Fruit fly (Drosophila melanogaster) whole organism, embryonic: ENCODE data around the gene CaMKI.

ENCODE experiments used
- CG11723 ChIP-seq: fragments of 200-800 bp; sonication (Bioruptor generic); optimal IDR thresholded peaks from 2 replicates; lab custom pipeline; 2017; ENCODE audit warnings: missing biosample characterization, mild to moderate bottlenecking, missing genetic modification characterization
- CG1233 ChIP-seq: fragments of 200-800 bp; sonication (Bioruptor generic); optimal IDR thresholded peaks from 4 replicates; lab custom pipeline; 2018; ENCODE audit warnings: missing biosample characterization, mild to moderate bottlenecking, missing genetic modification characterization
- CG13424 ChIP-seq: fragments of 200-800 bp; sonication (Bioruptor generic); optimal IDR thresholded peaks from 2 replicates; lab custom pipeline; 2019; ENCODE audit warnings: missing biosample characterization, mild to moderate bottlenecking, missing genetic modification characterization, moderate library complexity
- CG13624 ChIP-seq: fragments of 200-800 bp; sonication (Bioruptor generic); optimal IDR thresholded peaks from 2 replicates; lab custom pipeline; 2016; ENCODE audit warnings: missing biosample characterization, missing genetic modification characterization
- CG17829 ChIP-seq: fragments of 200-800 bp; optimal IDR thresholded peaks from 2 replicates; lab custom pipeline; 2019; ENCODE audit warnings: missing biosample characterization, mild to moderate bottlenecking, missing genetic modification characterization, moderate library complexity
- CG18476 ChIP-seq: fragments of 200-800 bp; sonication (Bioruptor generic); optimal IDR thresholded peaks from 2 replicates; lab custom pipeline; 2016; ENCODE audit warnings: missing biosample characterization, mild to moderate bottlenecking, missing genetic modification characterization
- CG18619 ChIP-seq: fragments of 200-800 bp; sonication (Bioruptor generic); optimal IDR thresholded peaks from 3 replicates; lab custom pipeline; 2017; ENCODE audit warnings: missing biosample characterization, mild to moderate bottlenecking, missing genetic modification characterization
- CG18764 ChIP-seq: fragments of 200-800 bp; sonication (Bioruptor generic); optimal IDR thresholded peaks from 3 replicates; lab custom pipeline; 2016; ENCODE audit warnings: missing biosample characterization, missing genetic modification characterization
- CG2875 ChIP-seq: fragments of 200-800 bp; sonication (Bioruptor generic); optimal IDR thresholded peaks from 2 replicates; lab custom pipeline; 2017; ENCODE audit warnings: missing biosample characterization, mild to moderate bottlenecking, missing genetic modification characterization, missing genetic modification reagents
- CG3281 ChIP-seq: fragments of 200-800 bp; sonication (Bioruptor generic); optimal IDR thresholded peaks from 3 replicates; lab custom pipeline; 2017; ENCODE audit warnings: missing biosample characterization, mild to moderate bottlenecking, missing genetic modification characterization
- CG33213 ChIP-seq: fragments of 200-800 bp; sonication (Bioruptor generic); optimal IDR thresholded peaks from 3 replicates; lab custom pipeline; 2016; ENCODE audit warnings: missing biosample characterization, missing genetic modification characterization
- CG4328 ChIP-seq: fragments of 200-800 bp; sonication (Bioruptor generic); optimal IDR thresholded peaks from 3 replicates; lab custom pipeline; 2017; ENCODE audit warnings: missing biosample characterization, missing genetic modification reagents, missing genetic modification characterization
- CG6654 ChIP-seq: fragments of 200-800 bp; sonication (Bioruptor generic); optimal IDR thresholded peaks from 2 replicates; lab custom pipeline; 2017; ENCODE audit warnings: missing biosample characterization, mild to moderate bottlenecking, missing genetic modification characterization
- CG6854 ChIP-seq: fragments of 200-800 bp; sonication (Bioruptor generic); optimal IDR thresholded peaks from 3 replicates; lab custom pipeline; 2017; ENCODE audit warnings: missing biosample characterization, mild to moderate bottlenecking, missing genetic modification characterization
- CG7839 ChIP-seq: fragments of 200-800 bp; sonication (Bioruptor generic); optimal IDR thresholded peaks from 3 replicates; lab custom pipeline; 2018; ENCODE audit warnings: missing biosample characterization, mild to moderate bottlenecking, missing genetic modification characterization, moderate library complexity
- CG9609 ChIP-seq: fragments of 200-800 bp; sonication (Bioruptor generic); optimal IDR thresholded peaks from 3 replicates; lab custom pipeline; 2016; ENCODE audit warnings: missing biosample characterization, missing genetic modification characterization
- Camta ChIP-seq: fragments of 200-800 bp; sonication (Bioruptor generic); optimal IDR thresholded peaks from 2 replicates; lab custom pipeline; 2016; ENCODE audit warnings: missing biosample characterization, missing genetic modification characterization
- Chrac-16 ChIP-seq: fragments of 200-800 bp; sonication (Bioruptor generic); optimal IDR thresholded peaks from 3 replicates; lab custom pipeline; 2016; ENCODE audit warnings: missing biosample characterization, missing genetic modification characterization
- D ChIP-seq, 2 experiments: fragments of 200-800 bp in 1 of 2; fragments of >200 bp in 1 of 2; sonication (Bioruptor generic) in 1 of 2; optimal IDR thresholded peaks; 2 replicates in 1 of 2; 3 replicates in 1 of 2; lab custom pipeline; 2017; ENCODE audit warnings: mild to moderate bottlenecking in 1 of 2, missing biosample characterization in 1 of 2, missing genetic modification characterization in 1 of 2, missing genetic modification reagents in 1 of 2
- Hand ChIP-seq: fragments of 200-800 bp; sonication (Bioruptor generic); optimal IDR thresholded peaks from 2 replicates; lab custom pipeline; 2017; ENCODE audit warnings: mild to moderate bottlenecking, missing biosample characterization, missing genetic modification reagents, missing genetic modification characterization
- Hsf ChIP-seq: fragments of 200-800 bp; sonication (Bioruptor generic); optimal IDR thresholded peaks from 3 replicates; lab custom pipeline; 2016; ENCODE audit warnings: missing biosample characterization, missing genetic modification characterization
- Jarid2 ChIP-seq: fragments of 200-800 bp; sonication (Bioruptor generic); optimal IDR thresholded peaks from 3 replicates; lab custom pipeline; 2017; ENCODE audit warnings: mild to moderate bottlenecking, missing biosample characterization, missing genetic modification reagents, missing genetic modification characterization
- MTF-1 ChIP-seq: fragments of 200-800 bp; sonication (Bioruptor generic); optimal IDR thresholded peaks from 2 replicates; lab custom pipeline; 2018; ENCODE audit warnings: missing biosample characterization, mild to moderate bottlenecking, missing genetic modification characterization, borderline replicate concordance
- Sry-β ChIP-seq: fragments of 200-800 bp; sonication (Bioruptor generic); optimal IDR thresholded peaks from 2 replicates; lab custom pipeline; 2018; ENCODE audit warnings: missing biosample characterization, mild to moderate bottlenecking, missing genetic modification characterization, moderate library complexity
- Stat92E ChIP-seq, 3 experiments: fragments of >200 bp in 2 of 3; fragments of 200-800 bp in 1 of 3; sonication (Bioruptor generic) in 1 of 3; optimal IDR thresholded peaks; 2 replicates each; lab custom pipeline; 2017 to 2019; ENCODE audit warnings: missing biosample characterization in 3 of 3, missing genetic modification characterization in 3 of 3, mild to moderate bottlenecking in 1 of 3, moderate library complexity in 1 of 3
- ac ChIP-seq: fragments of 200-800 bp; sonication (Bioruptor generic); optimal IDR thresholded peaks from 3 replicates; lab custom pipeline; 2017; ENCODE audit warnings: missing biosample characterization, mild to moderate bottlenecking, missing genetic modification characterization
- ash1 ChIP-seq: fragments of 200-800 bp; sonication (Bioruptor generic); optimal IDR thresholded peaks from 2 replicates; lab custom pipeline; 2018; ENCODE audit warnings: missing biosample characterization, mild to moderate bottlenecking, missing genetic modification characterization
- ato ChIP-seq: fragments of 200-800 bp; sonication (Bioruptor generic); IDR thresholded peaks from 2 replicates; pipeline ENCODE4 v1.3.6; 2022; ENCODE audit warnings: missing biosample characterization, missing genetic modification characterization; ENCODE audit not compliant: partially characterized antibody
- chif ChIP-seq, 2 experiments: fragments of 200-800 bp; sonication (Bioruptor generic); optimal IDR thresholded peaks; 3 replicates each; lab custom pipeline; 2016; ENCODE audit warnings: missing biosample characterization in 2 of 2, missing genetic modification characterization in 2 of 2
- dm ChIP-seq: fragments of 200-800 bp; sonication (Bioruptor generic); optimal IDR thresholded peaks from 3 replicates; lab custom pipeline; 2016; ENCODE audit warnings: missing biosample characterization, missing genetic modification characterization
- eve ChIP-seq, 2 experiments: fragments of >200 bp; optimal IDR thresholded peaks; 2 replicates each; lab custom pipeline; 2017; ENCODE audit warnings: missing biosample characterization in 2 of 2, missing genetic modification characterization in 2 of 2
- gfzf ChIP-seq: fragments of 200-800 bp; sonication (Bioruptor generic); optimal IDR thresholded peaks from 2 replicates; lab custom pipeline; 2016; ENCODE audit warnings: missing biosample characterization, mild to moderate bottlenecking, missing genetic modification characterization, moderate library complexity
- grau ChIP-seq: fragments of 200-800 bp; optimal IDR thresholded peaks from 3 replicates; lab custom pipeline; 2019; ENCODE audit warnings: missing biosample characterization, mild to moderate bottlenecking, missing genetic modification characterization, moderate library complexity
- grn ChIP-seq: fragments of 200-800 bp; sonication (Bioruptor generic); optimal IDR thresholded peaks from 3 replicates; lab custom pipeline; 2017; ENCODE audit warnings: missing biosample characterization, missing genetic modification characterization
- hkb ChIP-seq, 2 experiments: fragments of 200-800 bp in 1 of 2; fragments of >200 bp in 1 of 2; sonication (Bioruptor generic) in 1 of 2; IDR thresholded peaks in 1 of 2; optimal IDR thresholded peaks in 1 of 2; 2 replicates each; pipeline versions ENCODE4 v1.3.6 to Lab custom; 2017 to 2022; ENCODE audit warnings: missing biosample characterization in 1 of 2, missing genetic modification characterization in 1 of 2
- inv ChIP-seq: fragments of 200-800 bp; sonication (Bioruptor generic); IDR thresholded peaks from 2 replicates; pipeline ENCODE4 v1.3.6; 2022; ENCODE audit warnings: missing biosample characterization, missing genetic modification characterization; ENCODE audit not compliant: partially characterized antibody
- kah ChIP-seq: fragments of 200-800 bp; sonication (Bioruptor generic); optimal IDR thresholded peaks from 2 replicates; lab custom pipeline; 2018; ENCODE audit warnings: missing biosample characterization, mild to moderate bottlenecking, missing genetic modification characterization
- kay ChIP-seq: fragments of 200-800 bp; sonication (Bioruptor generic); optimal IDR thresholded peaks from 2 replicates; lab custom pipeline; 2016; ENCODE audit warnings: missing biosample characterization, missing genetic modification characterization
- lmd ChIP-seq: fragments of 200-800 bp; sonication (Bioruptor generic); IDR thresholded peaks from 2 replicates; pipeline ENCODE4 v1.3.6; 2022; ENCODE audit warnings: missing biosample characterization, missing genetic modification characterization
- nau ChIP-seq: fragments of 200-800 bp; sonication (Bioruptor generic); optimal IDR thresholded peaks from 3 replicates; lab custom pipeline; 2017; ENCODE audit warnings: missing biosample characterization, mild to moderate bottlenecking, missing genetic modification characterization, missing genetic modification reagents
- org-1 ChIP-seq: fragments of 200-800 bp; sonication (Bioruptor generic); optimal IDR thresholded peaks from 2 replicates; lab custom pipeline; 2017; ENCODE audit warnings: missing biosample characterization, missing genetic modification characterization
- pros ChIP-seq: fragments of 200-800 bp; sonication (Bioruptor generic); optimal IDR thresholded peaks from 3 replicates; lab custom pipeline; 2019; ENCODE audit warnings: missing biosample characterization, mild to moderate bottlenecking, missing genetic modification characterization, moderate library complexity
- row ChIP-seq: fragments of 200-800 bp; sonication (Bioruptor generic); IDR thresholded peaks from 3 replicates; pipeline ENCODE4 v1.3.6; 2022; ENCODE audit warnings: missing biosample characterization, missing genetic modification characterization
- scrt ChIP-seq: fragments of 200-800 bp; sonication (Bioruptor generic); optimal IDR thresholded peaks from 2 replicates; lab custom pipeline; 2018; ENCODE audit warnings: missing biosample characterization, mild to moderate bottlenecking, missing genetic modification characterization, moderate library complexity
- slou ChIP-seq: fragments of 200-800 bp; sonication (Bioruptor generic); optimal IDR thresholded peaks from 3 replicates; lab custom pipeline; 2016; ENCODE audit warnings: missing biosample characterization, missing genetic modification characterization
- so ChIP-seq: fragments of 200-800 bp; sonication (Bioruptor generic); IDR thresholded peaks from 3 replicates; pipeline ENCODE4 v1.3.6; 2022; ENCODE audit warnings: missing biosample characterization, missing genetic modification characterization
- sr ChIP-seq: fragments of 200-800 bp; sonication (Bioruptor generic); IDR thresholded peaks from 3 replicates; pipeline ENCODE4 v1.3.6; 2022; ENCODE audit warnings: missing biosample characterization, missing genetic modification characterization
- tx ChIP-seq: fragments of 200-800 bp; sonication (Bioruptor generic); optimal IDR thresholded peaks from 2 replicates; lab custom pipeline; 2016; ENCODE audit warnings: missing biosample characterization, missing genetic modification characterization

The CaMKI gene

dm6 chr4:445931-446526 lies 725 bp downstream of the CaMKI start (continued):
- TF ChIP-seq scrt (GFP tag; lab: Kevin White, UChicago) (peak; percentile 44), hkb (optimal IDR thresholded peaks at IDR 0.05; lab: Kevin White, UChicago) (no peak), hkb (GFP tag; IDR thresholded peaks at IDR 0.05; lab: Robert Waterston, UW) (0 out of 2 replicates have a peak, but pooled peaks have one; percentile 22), org-1 (no peak), CG18764 (GFP tag; lab: Kevin White, UChicago) (peak; percentile 35), CG2875 (GFP tag; lab: Kevin White, UChicago) (peak; percentile 39), CG6854 (GFP tag; lab: Kevin White, UChicago) (peak; percentile 49), kay (GFP tag; lab: Kevin White, UChicago) (no peak), MTF-1 (GFP tag; lab: Kevin White, UChicago) (no peak), CG13624 (GFP tag; lab: Kevin White, UChicago) (no peak), slou (GFP tag; lab: Kevin White, UChicago) (no peak), row (GFP tag; lab: Robert Waterston, UW) (peak; percentile 64), CG6654 (no peak), kah (peak; percentile 36), pros (GFP tag; lab: Kevin White, UChicago) (peak; percentile 86), tx (no peak), grn (no peak), CG1233 (GFP tag; lab: Kevin White, UChicago) (peak; percentile 52), CG18476 (GFP tag; lab: Kevin White, UChicago) (peak; percentile 36), Hand (GFP tag; lab: Kevin White, UChicago) (peak; percentile 65), ash1 (GFP tag; lab: Kevin White, UChicago) (no peak), lmd (no peak), CG13424 (no peak), gfzf (GFP tag; lab: Kevin White, UChicago) (peak; percentile 7), CG3281 (GFP tag; lab: Kevin White, UChicago) (peak; percentile 54), CG33213 (GFP tag; lab: Kevin White, UChicago) (peak; percentile 0), inv (GFP tag; lab: Robert Waterston, UW) (no peak), D (optimal IDR thresholded peaks at IDR 0.05; lab: Kevin White, UChicago) (no peak), D (GFP tag; optimal IDR thresholded peaks at IDR 0.05; lab: Kevin White, UChicago) (no peak), Camta (no peak), CG11723 (GFP tag; lab: Kevin White, UChicago) (peak; percentile 64), grau (no peak), dm (GFP tag; lab: Kevin White, UChicago) (no peak), ac (GFP tag; lab: Kevin White, UChicago) (no peak), chif (GFP tag; optimal IDR thresholded peaks at IDR 0.05; lab: Kevin White, UChicago) (no peak), sr (no peak), Stat92E (GFP tag; optimal IDR thresholded peaks at IDR 0.05; lab: Kevin White, UChicago) (peak in 2 of 3 experiments; percentile 10 to 20), so (GFP tag; lab: Robert Waterston, UW) (no peak), Chrac-16 (GFP tag; lab: Kevin White, UChicago) (no peak), CG4328 (GFP tag; lab: Kevin White, UChicago) (peak; percentile 33), Sry-β (GFP tag; lab: Kevin White, UChicago) (peak; percentile 91), CG17829 (tag; lab: Kevin White, UChicago) (peak; percentile 1), nau (GFP tag; lab: Kevin White, UChicago) (peak; percentile 70), CG18619 (GFP tag; lab: Kevin White, UChicago) (no peak), ato (GFP tag; lab: Robert Waterston, UW) (no peak), CG9609 (GFP tag; lab: Kevin White, UChicago) (no peak), CG7839 (tag; lab: Kevin White, UChicago) (no peak), eve (GFP tag; optimal IDR thresholded peaks at IDR 0.05; lab: Kevin White, UChicago) (peak in 1 of 2 experiments; percentile 80), Hsf (GFP tag; lab: Kevin White, UChicago) (peak; percentile 3), Jarid2 (GFP tag; lab: Kevin White, UChicago) (no peak)
